Fruit fly (Drosophila melanogaster): ENCODE measurements around the gene CG43175.

The CG43175 gene

dm6 chr3R:17646102-17647050, 15.9 kb downstream of the CG43175 start:
- TF ChIP-seq CG8478 (optimal IDR thresholded peaks at IDR 0.05) = no peak
- TF ChIP-seq EcR (GFP tag; optimal IDR thresholded peaks at IDR 0.05) = no peak
- TF ChIP-seq pan (optimal IDR thresholded peaks at IDR 0.05) = no peak
- no peak for TF ChIP-seq psq (optimal IDR thresholded peaks at IDR 0.05)
- no peak for TF ChIP-seq Dll (optimal IDR thresholded peaks at IDR 0.05)
- TF ChIP-seq usp (GFP tag; optimal IDR thresholded peaks at IDR 0.05) = no peak

- TF ChIP-seq psq (optimal IDR thresholded peaks at IDR 0.05) = no peak
- no peak for TF ChIP-seq EcR (GFP tag; optimal IDR thresholded peaks at IDR 0.05)
- TF ChIP-seq Dll (optimal IDR thresholded peaks at IDR 0.05) = no peak
- no peak for TF ChIP-seq CG8478 (optimal IDR thresholded peaks at IDR 0.05)
- TF ChIP-seq usp (GFP tag; optimal IDR thresholded peaks at IDR 0.05) = no peak
- no peak for TF ChIP-seq pan (optimal IDR thresholded peaks at IDR 0.05)
These were observed 16.9 kb downstream of the CG43175 start, which contains the start of gene CG14322 for dm6 chr3R:17647444-17647843. Gene CG14322, plus strand, starts transcription at chr3R:17647679.

- TF ChIP-seq EcR (GFP tag; optimal IDR thresholded peaks at IDR 0.05) = no peak
- no peak for TF ChIP-seq pan (optimal IDR thresholded peaks at IDR 0.05)
- TF ChIP-seq psq (optimal IDR thresholded peaks at IDR 0.05) = no peak
- no peak for TF ChIP-seq usp (GFP tag; optimal IDR thresholded peaks at IDR 0.05)
- no peak for TF ChIP-seq CG8478 (optimal IDR thresholded peaks at IDR 0.05)
- no peak for TF ChIP-seq Dll (optimal IDR thresholded peaks at IDR 0.05)
These were observed 23.4 kb downstream of the CG43175 start for dm6 chr3R:17653879-17654278.

- TF ChIP-seq Dll (optimal IDR thresholded peaks at IDR 0.05) (no peak), CG8478 (optimal IDR thresholded peaks at IDR 0.05) (no peak)
These were observed 24.5 kb downstream of the CG43175 start for dm6 chr3R:17655040-17655439.

dm6 chr3R:17656923-17657322, 26.4 kb downstream of the CG43175 start:
- TF ChIP-seq Dll (optimal IDR thresholded peaks at IDR 0.05) (no peak), CG8478 (optimal IDR thresholded peaks at IDR 0.05) (no peak), EcR (GFP tag; optimal IDR thresholded peaks at IDR 0.05) (no peak), psq (optimal IDR thresholded peaks at IDR 0.05) (no peak), pan (optimal IDR thresholded peaks at IDR 0.05) (no peak), usp (GFP tag; optimal IDR thresholded peaks at IDR 0.05) (no peak)

dm6 chr3R:17666061-17666796, 35.7 kb downstream of the CG43175 start:
- TF ChIP-seq pan (optimal IDR thresholded peaks at IDR 0.05) = no peak

- no peak for TF ChIP-seq EcR (GFP tag; optimal IDR thresholded peaks at IDR 0.05)
- TF ChIP-seq usp (GFP tag; optimal IDR thresholded peaks at IDR 0.05) = no peak
- TF ChIP-seq Dll (optimal IDR thresholded peaks at IDR 0.05) = no peak
- TF ChIP-seq pan (optimal IDR thresholded peaks at IDR 0.05) = no peak
- no peak for TF ChIP-seq psq (optimal IDR thresholded peaks at IDR 0.05)
- no peak for TF ChIP-seq CG8478 (optimal IDR thresholded peaks at IDR 0.05)
These were observed 36.3 kb downstream of the CG43175 start for dm6 chr3R:17666797-17667156.

dm6 chr3R:17667279-17667678, 36.8 kb downstream of the CG43175 start, which contains the start of gene CG45045:
Gene CG45045, plus strand, starts transcription at chr3R:17667572.
- no peak for TF ChIP-seq usp (GFP tag; optimal IDR thresholded peaks at IDR 0.05)
- TF ChIP-seq EcR (GFP tag; optimal IDR thresholded peaks at IDR 0.05) = no peak
- no peak for TF ChIP-seq pan (optimal IDR thresholded peaks at IDR 0.05)
- TF ChIP-seq psq (optimal IDR thresholded peaks at IDR 0.05) = no peak
- no peak for TF ChIP-seq CG8478 (optimal IDR thresholded peaks at IDR 0.05)
- TF ChIP-seq Dll (optimal IDR thresholded peaks at IDR 0.05) = no peak

dm6 chr3R:17667987-17668386, 37.5 kb downstream of the CG43175 start:
- TF ChIP-seq CG8478 (optimal IDR thresholded peaks at IDR 0.05) (no peak), EcR (GFP tag; optimal IDR thresholded peaks at IDR 0.05) (no peak), psq (optimal IDR thresholded peaks at IDR 0.05) (no peak), pan (optimal IDR thresholded peaks at IDR 0.05) (no peak), usp (GFP tag; optimal IDR thresholded peaks at IDR 0.05) (no peak), Dll (optimal IDR thresholded peaks at IDR 0.05) (no peak)

dm6 chr3R:17670202-17670856, 39.8 kb downstream of the CG43175 start:
- TF ChIP-seq Dll (optimal IDR thresholded peaks at IDR 0.05) (no peak), usp (GFP tag; optimal IDR thresholded peaks at IDR 0.05) (no peak)

dm6 chr3R:17670857-17671336, 40.4 kb downstream of the CG43175 start, which contains the start of the genes CG7523 and Mps1:
Gene CG7523, minus strand, starts transcription at chr3R:17670895.
Gene Mps1, plus strand, starts transcription at chr3R:17671271.
- no peak for TF ChIP-seq Dll (optimal IDR thresholded peaks at IDR 0.05)
- no peak for TF ChIP-seq EcR (GFP tag; optimal IDR thresholded peaks at IDR 0.05)
- no peak for TF ChIP-seq CG8478 (optimal IDR thresholded peaks at IDR 0.05)
- TF ChIP-seq psq (optimal IDR thresholded peaks at IDR 0.05) = no peak
- TF ChIP-seq usp (GFP tag; optimal IDR thresholded peaks at IDR 0.05) = no peak

All from whole organism.